Worm (Caenorhabditis elegans) whole organism, late embryonic: ENCODE results near the gene C55A6.1.

Source experiments
- C38D4.7 ChIP-seq: fragments of 200-800 bp; sonication (Bioruptor generic); optimal IDR thresholded peaks from 2 replicates; lab custom pipeline; 2018; ENCODE audit warnings: mild to moderate bottlenecking, missing genetic modification characterization, moderate library complexity, missing compliant biosample characterization
- K02D7.2 ChIP-seq: sonication (generic microtip); optimal IDR thresholded peaks from 2 replicates; lab custom pipeline; 2017; ENCODE audit warnings: mild to moderate bottlenecking, missing genetic modification characterization, missing compliant biosample characterization
- ceh-19 ChIP-seq: fragments of 200-800 bp; sonication (Bioruptor generic); optimal IDR thresholded peaks from 2 replicates; lab custom pipeline; 2018; ENCODE audit warnings: mild to moderate bottlenecking, missing genetic modification characterization, missing compliant biosample characterization
- ceh-22 ChIP-seq: sonication (generic microtip); optimal IDR thresholded peaks from 2 replicates; lab custom pipeline; 2017; ENCODE audit warnings: missing biosample characterization, missing genetic modification characterization
- ceh-24 ChIP-seq: sonication (generic microtip); optimal IDR thresholded peaks from 2 replicates; lab custom pipeline; 2016; ENCODE audit warnings: mild to moderate bottlenecking, missing genetic modification characterization, missing compliant biosample characterization
- ceh-34 ChIP-seq: sonication (generic microtip); optimal IDR thresholded peaks from 2 replicates; lab custom pipeline; 2016; ENCODE audit warnings: mild to moderate bottlenecking, missing genetic modification characterization, missing compliant biosample characterization
- che-1 ChIP-seq: sonication (generic microtip); optimal IDR thresholded peaks from 2 replicates; lab custom pipeline; 2016; ENCODE audit warnings: mild to moderate bottlenecking, missing genetic modification characterization, missing compliant biosample characterization
- elt-4 ChIP-seq: sonication (generic microtip); optimal IDR thresholded peaks from 2 replicates; lab custom pipeline; 2016; ENCODE audit warnings: missing genetic modification characterization, missing compliant biosample characterization
- nhr-232 ChIP-seq: sonication (generic microtip); optimal IDR thresholded peaks from 2 replicates; lab custom pipeline; 2016; ENCODE audit warnings: missing genetic modification characterization, missing compliant biosample characterization
- npax-4 ChIP-seq: sonication (generic microtip); optimal IDR thresholded peaks from 2 replicates; lab custom pipeline; 2016; ENCODE audit warnings: missing genetic modification characterization, missing compliant biosample characterization
- odd-2 ChIP-seq: sonication (generic microtip); optimal IDR thresholded peaks from 2 replicates; lab custom pipeline; 2017; ENCODE audit warnings: antibody characterized with exemption, mild to moderate bottlenecking, missing genetic modification characterization, missing compliant biosample characterization
- rnt-1 ChIP-seq: sonication (generic microtip); optimal IDR thresholded peaks from 2 replicates; lab custom pipeline; 2016; ENCODE audit warnings: missing genetic modification characterization, missing compliant biosample characterization
- unc-42 ChIP-seq: sonication (generic microtip); optimal IDR thresholded peaks from 2 replicates; lab custom pipeline; 2016; ENCODE audit warnings: missing genotype, missing genetic modification characterization, missing compliant biosample characterization
- ztf-16 ChIP-seq: sonication (generic microtip); optimal IDR thresholded peaks from 2 replicates; lab custom pipeline; 2017; ENCODE audit warnings: missing genetic modification characterization, missing compliant biosample characterization

C55A6.1 gene

ce11 chrV:11470210-11470713, 34.5 kb downstream of the C55A6.1 start, which contains the start of gene aat-6:
aat-6 (minus strand) TSS chrV:11470663.
- TF ChIP-seq ztf-16 (tag; lab: Kevin White, UChicago) (no peak), unc-42 (tag; lab: Kevin White, UChicago) (no peak), nhr-232 (no peak), ceh-22 (tag; lab: Kevin White, UChicago) (no peak), ceh-24 (tag; lab: Kevin White, UChicago) (no peak), C38D4.7 (no peak), rnt-1 (tag; lab: Kevin White, UChicago) (no peak), che-1 (tag; lab: Kevin White, UChicago) (no peak)

- TF ChIP-seq elt-4 (peak; percentile 2), npax-4 (no peak)
Observed at ce11 chrV:11462963-11463453, 41.8 kb downstream of the C55A6.1 start, which contains the start of gene zipt-16. zipt-16 (plus strand) TSS chrV:11463013.

ce11 chrV:11459255-11459654, 45.5 kb downstream of the C55A6.1 start, which contains the start of gene T11F9.1:
T11F9.1 (plus strand) TSS chrV:11459555.
- no peak for TF ChIP-seq rnt-1 (tag; lab: Kevin White, UChicago)
- no peak for TF ChIP-seq ceh-19
- no peak for TF ChIP-seq odd-2 (tag; lab: Kevin White, UChicago)
- TF ChIP-seq ceh-34 (tag; lab: Kevin White, UChicago): no peak
- TF ChIP-seq, all 69 proteins: peak for 0

ce11 chrV:11454917-11455316, 49.9 kb downstream of the C55A6.1 start:
- TF ChIP-seq K02D7.2: no peak
- peak; percentile 61 for TF ChIP-seq unc-42 (tag; lab: Kevin White, UChicago)
